Worm (Caenorhabditis elegans): ENCODE measurements around the gene far-2.
A peak's percentile ranks its signal among the peaks of the same experiment; 100 is the strongest.

The far-2 gene

ce11 chrIII:9047260-9047659 lies 34.4 kb upstream of the far-2 start:
- TF ChIP-seq syd-9 (tag; optimal IDR thresholded peaks at IDR 0.05) (no peak), elt-4 (tag; optimal IDR thresholded peaks at IDR 0.05) (no peak), gmeb-2 (tag; optimal IDR thresholded peaks at IDR 0.05) (no peak), ceh-18 (tag; optimal IDR thresholded peaks at IDR 0.05) (no peak), nhr-232 (tag; optimal IDR thresholded peaks at IDR 0.05) (no peak), hlh-30 (tag; optimal IDR thresholded peaks at IDR 0.05; ENCODE audit: insufficient read depth) (no peak), che-1 (tag; optimal IDR thresholded peaks at IDR 0.05) (no peak)

- no peak for TF ChIP-seq K02D7.2 (tag; optimal IDR thresholded peaks at IDR 0.05)
- no peak for TF ChIP-seq unc-3 (GFP tag; conservative IDR thresholded peaks at IDR 0.05)
- TF ChIP-seq unc-3 (tag; optimal IDR thresholded peaks at IDR 0.05) = no peak
- no peak for TF ChIP-seq ceh-24 (tag; optimal IDR thresholded peaks at IDR 0.05)
- TF ChIP-seq dve-1 (tag; optimal IDR thresholded peaks at IDR 0.05) = no peak
- TF ChIP-seq sox-2 (GFP tag; IDR thresholded peaks at IDR 0.05) = no peak
- TF ChIP-seq sdc-2 (tag; optimal IDR thresholded peaks at IDR 0.05) = no peak
- TF ChIP-seq fkh-6 (tag; optimal IDR thresholded peaks at IDR 0.05) = no peak
These were observed 31.0 kb upstream of the far-2 start, which contains the start of gene ikke-1 for ce11 chrIII:9050600-9050999. Gene ikke-1, minus strand, starts transcription at chrIII:9050700.

ce11 chrIII:9051119-9051597 lies 30.5 kb upstream of the far-2 start:
- TF ChIP-seq npax-4 (tag; optimal IDR thresholded peaks at IDR 0.05) (no peak), unc-55 (GFP tag; optimal IDR thresholded peaks at IDR 0.05) (peak; percentile 89), T23F11.4 (GFP tag; optimal IDR thresholded peaks at IDR 0.05) (peak; percentile 15), hlh-13 (GFP tag; optimal IDR thresholded peaks at IDR 0.05) (no peak), K02D7.2 (tag; optimal IDR thresholded peaks at IDR 0.05) (peak; percentile 27), ceh-30 (tag; optimal IDR thresholded peaks at IDR 0.05) (peak; percentile 78), ama-1 (optimal IDR thresholded peaks at IDR 0.05) (peak; percentile 49)

- TF ChIP-seq C08G9.2 (tag; optimal IDR thresholded peaks at IDR 0.05) = no peak
These were observed 29.9 kb upstream of the far-2 start for ce11 chrIII:9051714-9052113.

- TF ChIP-seq lim-6 (tag; optimal IDR thresholded peaks at IDR 0.05) = no peak
- no peak for TF ChIP-seq ceh-24 (tag; optimal IDR thresholded peaks at IDR 0.05)
- TF ChIP-seq ceh-31 (tag; optimal IDR thresholded peaks at IDR 0.05) = peak; percentile 61
- TF ChIP-seq ceh-14 (tag; optimal IDR thresholded peaks at IDR 0.05) = no peak
- peak; percentile 71 for TF ChIP-seq ceh-30 (tag; optimal IDR thresholded peaks at IDR 0.05)
- TF ChIP-seq K02D7.2 (tag; optimal IDR thresholded peaks at IDR 0.05) = no peak
- TF ChIP-seq ceh-48 (tag; optimal IDR thresholded peaks at IDR 0.05) = no peak
- no peak for TF ChIP-seq dve-1 (tag; optimal IDR thresholded peaks at IDR 0.05)
- no peak for TF ChIP-seq T23F11.4 (GFP tag; optimal IDR thresholded peaks at IDR 0.05)
- no peak for TF ChIP-seq fkh-10 (GFP tag; optimal IDR thresholded peaks at IDR 0.05)
- TF ChIP-seq sdc-2 (tag; optimal IDR thresholded peaks at IDR 0.05) = no peak
- TF ChIP-seq K09A11.1 (tag; optimal IDR thresholded peaks at IDR 0.05; ENCODE audit: insufficient read depth) = no peak
- no peak for TF ChIP-seq pha-4 (tag; optimal IDR thresholded peaks at IDR 0.05)
- TF ChIP-seq mec-3 (tag; optimal IDR thresholded peaks at IDR 0.05; ENCODE audit: borderline replicate concordance) = no peak
- no peak for TF ChIP-seq sox-2 (GFP tag; IDR thresholded peaks at IDR 0.05)
- no peak for TF ChIP-seq hlh-13 (GFP tag; optimal IDR thresholded peaks at IDR 0.05)
- no peak for TF ChIP-seq ttx-3 (tag; optimal IDR thresholded peaks at IDR 0.05)
- no peak for TF ChIP-seq pat-9 (tag; optimal IDR thresholded peaks at IDR 0.05)
- TF ChIP-seq tbx-2 (tag; optimal IDR thresholded peaks at IDR 0.05) = peak; percentile 47
- peak; percentile 43 for TF ChIP-seq nfya-1 (tag; optimal IDR thresholded peaks at IDR 0.05)
- peak; percentile 57 for TF ChIP-seq fkh-6 (tag; optimal IDR thresholded peaks at IDR 0.05)
- no peak for TF ChIP-seq pag-3 (tag; optimal IDR thresholded peaks at IDR 0.05; ENCODE audit: borderline replicate concordance)
- TF ChIP-seq madf-2 (tag; optimal IDR thresholded peaks at IDR 0.05) = no peak
- TF ChIP-seq npax-4 (tag; optimal IDR thresholded peaks at IDR 0.05) = no peak
- no peak for TF ChIP-seq ceh-6 (GFP tag; optimal IDR thresholded peaks at IDR 0.05)
- TF ChIP-seq ahr-1 (tag; optimal IDR thresholded peaks at IDR 0.05) = no peak
- no peak for TF ChIP-seq nhr-232 (tag; optimal IDR thresholded peaks at IDR 0.05)
- peak; percentile 58 for TF ChIP-seq pros-1 (tag; optimal IDR thresholded peaks at IDR 0.05)
- TF ChIP-seq ceh-9 (tag; optimal IDR thresholded peaks at IDR 0.05) = no peak
- no peak for TF ChIP-seq elt-4 (tag; optimal IDR thresholded peaks at IDR 0.05)
- no peak for TF ChIP-seq F13H6.1 (tag; optimal IDR thresholded peaks at IDR 0.05)
- TF ChIP-seq ceh-22 (tag; optimal IDR thresholded peaks at IDR 0.05) = no peak
- peak; percentile 66 for TF ChIP-seq syd-9 (tag; optimal IDR thresholded peaks at IDR 0.05)
- TF ChIP-seq unc-55 (GFP tag; optimal IDR thresholded peaks at IDR 0.05) = peak; percentile 27
- peak; percentile 16 for TF ChIP-seq ceh-18 (tag; optimal IDR thresholded peaks at IDR 0.05)
These were observed 29.2 kb upstream of the far-2 start for ce11 chrIII:9052371-9052978.

Measured in whole organism, late embryonic.